Fruit fly (Drosophila melanogaster) whole organism, embryonic: Measurements from ENCODE around the gene lqfR.

Source experiments
- CG12071 ChIP-seq: fragments of 200-800 bp; sonication (Bioruptor generic); optimal IDR thresholded peaks from 3 replicates; lab custom pipeline; 2018; ENCODE audit warnings: missing biosample characterization, mild to moderate bottlenecking, missing genetic modification characterization
- CG12391 ChIP-seq: fragments of 200-800 bp; sonication (Bioruptor generic); optimal IDR thresholded peaks from 3 replicates; lab custom pipeline; 2018; ENCODE audit warnings: missing biosample characterization, mild to moderate bottlenecking, missing genetic modification characterization, moderate library complexity
- CG13123 ChIP-seq: fragments of 200-800 bp; sonication (Bioruptor generic); optimal IDR thresholded peaks from 2 replicates; lab custom pipeline; 2016; ENCODE audit warnings: missing biosample characterization, missing genetic modification characterization
- CG13296 ChIP-seq: fragments of 200-800 bp; sonication (Bioruptor generic); optimal IDR thresholded peaks from 3 replicates; lab custom pipeline; 2018; ENCODE audit warnings: missing biosample characterization, mild to moderate bottlenecking, missing genetic modification characterization
- CG13424 ChIP-seq: fragments of 200-800 bp; sonication (Bioruptor generic); optimal IDR thresholded peaks from 2 replicates; lab custom pipeline; 2019; ENCODE audit warnings: missing biosample characterization, mild to moderate bottlenecking, missing genetic modification characterization, moderate library complexity
- CG14860 ChIP-seq: fragments of 200-800 bp; sonication (Bioruptor generic); IDR thresholded peaks from 3 replicates; pipeline ENCODE4 v1.3.6; 2022; ENCODE audit warnings: missing biosample characterization, missing genetic modification characterization; ENCODE audit not compliant: partially characterized antibody
- CG15011 ChIP-seq: fragments of 200-800 bp; sonication (Bioruptor generic); optimal IDR thresholded peaks from 3 replicates; lab custom pipeline; 2018; ENCODE audit warnings: missing biosample characterization, mild to moderate bottlenecking, missing genetic modification characterization
- CG17829 ChIP-seq: fragments of 200-800 bp; optimal IDR thresholded peaks from 2 replicates; lab custom pipeline; 2019; ENCODE audit warnings: missing biosample characterization, mild to moderate bottlenecking, missing genetic modification characterization, moderate library complexity
- CG30020 ChIP-seq: fragments of 200-800 bp; optimal IDR thresholded peaks from 2 replicates; lab custom pipeline; 2019; ENCODE audit warnings: missing biosample characterization, mild to moderate bottlenecking, missing genetic modification characterization, moderate library complexity
- CG31365 ChIP-seq: fragments of 200-800 bp; sonication (Bioruptor generic); optimal IDR thresholded peaks from 2 replicates; lab custom pipeline; 2018; ENCODE audit warnings: missing biosample characterization, mild to moderate bottlenecking, missing genetic modification characterization
- CG32772 ChIP-seq: fragments of 200-800 bp; sonication (Bioruptor generic); IDR thresholded peaks from 2 replicates; pipeline ENCODE4 v1.3.6; 2022; ENCODE audit warnings: missing biosample characterization, missing genetic modification characterization
- CG3838 ChIP-seq: fragments of 200-800 bp; sonication (Bioruptor generic); optimal IDR thresholded peaks from 3 replicates; lab custom pipeline; 2016; ENCODE audit warnings: missing biosample characterization, missing genetic modification characterization
- CG4424 ChIP-seq: fragments of 200-800 bp; sonication (Bioruptor generic); optimal IDR thresholded peaks from 3 replicates; lab custom pipeline; 2016; ENCODE audit warnings: missing biosample characterization, missing genetic modification characterization
- CG4617 ChIP-seq: fragments of 200-800 bp; sonication (Bioruptor generic); optimal IDR thresholded peaks from 3 replicates; lab custom pipeline; 2016; ENCODE audit warnings: missing biosample characterization, missing genetic modification characterization, borderline replicate concordance
- CG6654 ChIP-seq: fragments of 200-800 bp; sonication (Bioruptor generic); optimal IDR thresholded peaks from 2 replicates; lab custom pipeline; 2017; ENCODE audit warnings: missing biosample characterization, mild to moderate bottlenecking, missing genetic modification characterization
- CG7271 ChIP-seq: fragments of 200-800 bp; sonication (Bioruptor generic); optimal IDR thresholded peaks from 2 replicates; lab custom pipeline; 2018; ENCODE audit warnings: missing biosample characterization, mild to moderate bottlenecking, missing genetic modification characterization, moderate library complexity
- CG7357 ChIP-seq: fragments of 200-800 bp; sonication (Bioruptor generic); IDR thresholded peaks from 3 replicates; pipeline ENCODE4 v1.3.6; 2022; ENCODE audit warnings: missing biosample characterization, missing genetic modification characterization
- CG7839 ChIP-seq: fragments of 200-800 bp; sonication (Bioruptor generic); optimal IDR thresholded peaks from 3 replicates; lab custom pipeline; 2018; ENCODE audit warnings: missing biosample characterization, mild to moderate bottlenecking, missing genetic modification characterization, moderate library complexity
- CG8290 ChIP-seq, 3 experiments: fragments of 200-800 bp; sonication (Bioruptor generic); optimal IDR thresholded peaks; 2 replicates each; lab custom pipeline; 2016 to 2019; ENCODE audit warnings: missing biosample characterization in 3 of 3, missing genetic modification characterization in 3 of 3, mild to moderate bottlenecking in 2 of 3, moderate library complexity in 1 of 3
- CG8944 ChIP-seq: fragments of 200-800 bp; sonication (Bioruptor generic); optimal IDR thresholded peaks from 3 replicates; lab custom pipeline; 2016; ENCODE audit warnings: missing biosample characterization, missing genetic modification characterization
- CG9932 ChIP-seq: fragments of 200-800 bp; sonication (Bioruptor generic); IDR thresholded peaks from 2 replicates; pipeline ENCODE4 v1.3.6; 2022; ENCODE audit warnings: missing biosample characterization, missing genetic modification characterization
- Dip2 ChIP-seq: fragments of 200-800 bp; sonication (Bioruptor generic); IDR thresholded peaks from 2 replicates; pipeline ENCODE4 v1.3.6; 2022; ENCODE audit warnings: missing biosample characterization, missing genetic modification characterization
- GATAe ChIP-seq: fragments of 200-800 bp; sonication (Bioruptor generic); conservative IDR thresholded peaks from 2 replicates; pipeline ENCODE4 v1.3.6; 2022; ENCODE audit warnings: missing biosample characterization, missing genetic modification characterization
- H15 ChIP-seq: fragments of 200-800 bp; sonication (Bioruptor generic); IDR thresholded peaks from 3 replicates; pipeline ENCODE4 v1.3.6; 2022; ENCODE audit warnings: missing biosample characterization, missing genetic modification characterization
- HmgD ChIP-seq: fragments of 200-800 bp; sonication (Bioruptor generic); optimal IDR thresholded peaks from 3 replicates; lab custom pipeline; 2016; ENCODE audit warnings: missing biosample characterization, missing genetic modification characterization
- Meics ChIP-seq: fragments of 200-800 bp; sonication (Bioruptor generic); optimal IDR thresholded peaks from 2 replicates; lab custom pipeline; 2017; ENCODE audit warnings: missing biosample characterization, mild to moderate bottlenecking, missing genetic modification characterization
- Myb ChIP-seq: fragments of 200-800 bp; sonication (Bioruptor generic); optimal IDR thresholded peaks from 2 replicates; lab custom pipeline; 2016; ENCODE audit warnings: missing biosample characterization, missing genetic modification characterization
- Ptx1 ChIP-seq: fragments of 200-800 bp; sonication (Bioruptor generic); IDR thresholded peaks from 2 replicates; pipeline ENCODE4 v1.3.6; 2022; ENCODE audit warnings: missing biosample characterization, missing genetic modification characterization
- Tbp ChIP-seq: fragments of >200 bp; optimal IDR thresholded peaks from 2 replicates; lab custom pipeline; 2018; ENCODE audit warnings: missing biosample characterization, missing genetic modification characterization
- aop ChIP-seq: fragments of 200-800 bp; sonication (Bioruptor generic); IDR thresholded peaks from 2 replicates; pipeline ENCODE4 v1.3.6; 2022; ENCODE audit warnings: missing biosample characterization, missing genetic modification characterization
- bowl ChIP-seq: fragments of 200-800 bp; sonication (Bioruptor generic); IDR thresholded peaks from 2 replicates; pipeline ENCODE4 v1.3.6; 2022; ENCODE audit warnings: missing biosample characterization, missing genetic modification characterization
- cas ChIP-seq: fragments of 200-800 bp; sonication (Bioruptor generic); IDR thresholded peaks from 2 replicates; pipeline ENCODE4 v1.3.6; 2022; ENCODE audit warnings: missing biosample characterization, missing genetic modification characterization
- cato ChIP-seq: fragments of 200-800 bp; sonication (Bioruptor generic); optimal IDR thresholded peaks from 2 replicates; lab custom pipeline; 2016; ENCODE audit warnings: missing biosample characterization, missing genetic modification characterization, borderline replicate concordance
- cg ChIP-seq: fragments of 200-800 bp; sonication (Bioruptor generic); optimal IDR thresholded peaks from 3 replicates; lab custom pipeline; 2019; ENCODE audit warnings: missing biosample characterization, mild to moderate bottlenecking, missing genetic modification characterization, moderate library complexity
- chif ChIP-seq, 2 experiments: fragments of 200-800 bp; sonication (Bioruptor generic); optimal IDR thresholded peaks; 3 replicates each; lab custom pipeline; 2016; ENCODE audit warnings: missing biosample characterization in 2 of 2, missing genetic modification characterization in 2 of 2
- chm ChIP-seq: fragments of 200-800 bp; sonication (Bioruptor generic); IDR thresholded peaks from 2 replicates; pipeline ENCODE4 v1.3.6; 2022; ENCODE audit warnings: missing biosample characterization, missing genetic modification characterization
- crc ChIP-seq: fragments of 200-800 bp; sonication (Bioruptor generic); optimal IDR thresholded peaks from 2 replicates; lab custom pipeline; 2016; ENCODE audit warnings: missing biosample characterization, missing genetic modification characterization
- dati ChIP-seq: fragments of 200-800 bp; sonication (Bioruptor generic); IDR thresholded peaks from 2 replicates; pipeline ENCODE4 v1.3.6; 2022; ENCODE audit warnings: missing biosample characterization, missing genetic modification characterization
- dmrt99B ChIP-seq: fragments of 200-800 bp; sonication (Bioruptor generic); optimal IDR thresholded peaks from 2 replicates; lab custom pipeline; 2018; ENCODE audit warnings: missing biosample characterization, mild to moderate bottlenecking, missing genetic modification characterization, moderate library complexity
- en ChIP-seq: fragments of 200-800 bp; sonication (Bioruptor generic); optimal IDR thresholded peaks from 2 replicates; lab custom pipeline; 2016; ENCODE audit warnings: missing biosample characterization, missing genetic modification characterization
- ewg ChIP-seq: fragments of 200-800 bp; sonication (Bioruptor generic); optimal IDR thresholded peaks from 3 replicates; lab custom pipeline; 2017; ENCODE audit warnings: mild to moderate bottlenecking, missing biosample characterization, missing genetic modification reagents, missing genetic modification characterization
- fd102C ChIP-seq: fragments of 200-800 bp; sonication (Bioruptor generic); optimal IDR thresholded peaks from 2 replicates; lab custom pipeline; 2018; ENCODE audit warnings: missing biosample characterization, mild to moderate bottlenecking, missing genetic modification characterization, moderate library complexity
- grau ChIP-seq: fragments of 200-800 bp; optimal IDR thresholded peaks from 3 replicates; lab custom pipeline; 2019; ENCODE audit warnings: missing biosample characterization, mild to moderate bottlenecking, missing genetic modification characterization, moderate library complexity
- her ChIP-seq: fragments of 200-800 bp; sonication (Bioruptor generic); optimal IDR thresholded peaks from 2 replicates; lab custom pipeline; 2016; ENCODE audit warnings: missing biosample characterization, missing genetic modification characterization
- knrl ChIP-seq: fragments of 200-800 bp; sonication (Bioruptor generic); IDR thresholded peaks from 3 replicates; pipeline ENCODE4 v1.3.6; 2022; ENCODE audit warnings: missing biosample characterization, missing genetic modification characterization; ENCODE audit not compliant: partially characterized antibody
- maf-S ChIP-seq: fragments of 200-800 bp; sonication (Bioruptor generic); optimal IDR thresholded peaks from 2 replicates; lab custom pipeline; 2016; ENCODE audit warnings: missing biosample characterization, missing genetic modification characterization
- pan ChIP-seq, 4 experiments: fragments of >200 bp in 3 of 4; fragments of 200-800 bp in 1 of 4; sonication (Bioruptor generic) in 1 of 4; optimal IDR thresholded peaks in 3 of 4; IDR thresholded peaks in 1 of 4; 2 replicates each; pipeline versions ENCODE4 v1.3.6 to Lab custom; 2017 to 2022; ENCODE audit warnings: missing biosample characterization in 2 of 4, missing genetic modification characterization in 2 of 4, mixed read lengths in 1 of 4
- pros ChIP-seq: fragments of 200-800 bp; sonication (Bioruptor generic); optimal IDR thresholded peaks from 3 replicates; lab custom pipeline; 2019; ENCODE audit warnings: missing biosample characterization, mild to moderate bottlenecking, missing genetic modification characterization, moderate library complexity
- sr ChIP-seq: fragments of 200-800 bp; sonication (Bioruptor generic); IDR thresholded peaks from 3 replicates; pipeline ENCODE4 v1.3.6; 2022; ENCODE audit warnings: missing biosample characterization, missing genetic modification characterization
- vvl ChIP-seq: fragments of 200-800 bp; sonication (Bioruptor generic); IDR thresholded peaks from 2 replicates; pipeline ENCODE4 v1.3.6; 2022; ENCODE audit warnings: missing biosample characterization, missing genetic modification characterization
- z ChIP-seq: fragments of 200-800 bp; sonication (Bioruptor generic); IDR thresholded peaks from 3 replicates; pipeline ENCODE4 v1.3.6; 2022; ENCODE audit warnings: missing biosample characterization, missing genetic modification characterization

lqfR gene

dm6 chr3R:22464611-22465113, 53.6 kb downstream of the lqfR start, which contains the start of gene CG7054 (continued):
- TF ChIP-seq CG15011 (GFP tag; lab: Kevin White, UChicago) (no peak), Tbp (no peak), cg (GFP tag; lab: Kevin White, UChicago) (no peak), CG6654 (GFP tag; lab: Kevin White, UChicago) (no peak), pros (no peak), Meics (peak; percentile 36), ewg (GFP tag; lab: Kevin White, UChicago) (no peak), dati (GFP tag; lab: Robert Waterston, UW) (no peak), aop (no peak), CG13123 (no peak), her (GFP tag; lab: Kevin White, UChicago) (no peak), CG32772 (no peak), HmgD (no peak), CG13296 (GFP tag; lab: Kevin White, UChicago) (peak; percentile 45), Ptx1 (no peak), en (GFP tag; lab: Kevin White, UChicago) (no peak), CG9932 (peak; percentile 41), z (GFP tag; lab: Robert Waterston, UW) (no peak), CG4424 (GFP tag; lab: Kevin White, UChicago) (no peak), CG4617 (GFP tag; lab: Kevin White, UChicago) (no peak), dmrt99B (tag; lab: Kevin White, UChicago) (no peak), H15 (GFP tag; lab: Robert Waterston, UW) (no peak), CG17829 (no peak), sr (GFP tag; lab: Robert Waterston, UW) (no peak), CG7357 (GFP tag; lab: Robert Waterston, UW) (no peak), maf-S (no peak), CG30020 (tag; lab: Kevin White, UChicago) (no peak), CG7271 (tag; lab: Kevin White, UChicago) (no peak), cato (no peak), CG14860 (GFP tag; lab: Robert Waterston, UW) (no peak), CG12071 (peak; percentile 64), Dip2 (GFP tag; lab: Robert Waterston, UW) (no peak), Myb (GFP tag; lab: Kevin White, UChicago) (no peak), CG8290 (GFP tag; optimal IDR thresholded peaks at IDR 0.05; lab: Kevin White, UChicago) (no peak), CG8290 (tag; optimal IDR thresholded peaks at IDR 0.05; lab: Kevin White, UChicago) (no peak), chm (peak; percentile 22; the same call in 1 of the 2 replicates), CG31365 (no peak), fd102C (GFP tag; lab: Kevin White, UChicago) (no peak), CG12391 (tag; lab: Kevin White, UChicago) (no peak), chif (GFP tag; optimal IDR thresholded peaks at IDR 0.05; lab: Kevin White, UChicago) (no peak), CG8944 (no peak), bowl (no peak), pan (optimal IDR thresholded peaks at IDR 0.05; lab: Kevin White, UChicago) (no peak), pan (GFP tag; optimal IDR thresholded peaks at IDR 0.05 in 1 of 2, IDR thresholded peaks at IDR 0.05 in 1 of 2) (no peak), knrl (GFP tag; lab: Robert Waterston, UW) (no peak), crc (no peak), grau (tag; lab: Kevin White, UChicago) (peak; percentile 35), cas (GFP tag; lab: Robert Waterston, UW) (no peak), vvl (no peak), CG7839 (peak; percentile 53), CG13424 (tag; lab: Kevin White, UChicago) (peak; percentile 27), GATAe (GFP tag; lab: Robert Waterston, UW) (no peak), CG3838 (GFP tag; lab: Kevin White, UChicago) (no peak)
